Worm (Caenorhabditis elegans): ENCODE data around the gene Y51H4A.935.
"Not testable (repeated sequence)": the region's sequence is repeated elsewhere in the genome, so short reads cannot be mapped to it uniquely, and the experiment has no call there.

The Y51H4A.935 gene

DNA sequence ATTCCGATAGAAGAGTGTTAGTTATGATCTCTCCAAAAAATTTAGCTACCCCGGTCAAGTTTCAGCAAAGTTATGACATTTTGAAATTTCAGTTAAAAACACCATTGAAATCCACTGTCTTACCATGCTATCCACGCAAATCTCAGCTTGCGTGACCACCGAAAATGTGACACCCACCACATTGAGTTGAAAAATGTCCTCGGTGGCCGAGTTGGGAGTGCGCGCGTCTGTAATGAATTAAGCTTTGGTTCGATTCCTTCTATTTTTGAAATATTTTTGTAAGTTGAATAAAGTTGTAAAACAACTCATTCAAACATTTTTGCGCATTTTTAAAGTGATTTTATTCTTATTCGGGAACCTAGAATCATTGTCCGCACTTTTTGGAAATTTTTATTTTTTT, 24.9 kb downstream of the Y51H4A.935 start:
- not testable (repeated sequence) for TF ChIP-seq rpc-1 (optimal IDR thresholded peaks at IDR 0.05); snpc-4 (GFP tag; optimal IDR thresholded peaks at IDR 0.05)
- peak; percentile 50 for TF ChIP-seq rpc-1 (tag; optimal IDR thresholded peaks at IDR 0.05)
- TF ChIP-seq attf-6 (GFP tag; IDR thresholded peaks at IDR 0.05): peak; percentile 91
- TF ChIP-seq hmg-1.2 (GFP tag; IDR thresholded peaks at IDR 0.05): peak; percentile 54
- peak in 1 of 4 experiments; percentile 62 for TF ChIP-seq snpc-4 (tag; optimal IDR thresholded peaks at IDR 0.05)
- peak; percentile 12 for TF ChIP-seq him-1 (tag; optimal IDR thresholded peaks at IDR 0.05)
- peak; percentile 81 for TF ChIP-seq tbp1 (GFP tag; optimal IDR thresholded peaks at IDR 0.05)
- peak; percentile 55 for TF ChIP-seq B0261.1 (tag; optimal IDR thresholded peaks at IDR 0.05)
- TF ChIP-seq K11D2.4 (GFP tag; IDR thresholded peaks at IDR 0.05): 0 out of 2 replicates have a peak, but pooled peaks have one; percentile 24

DNA sequence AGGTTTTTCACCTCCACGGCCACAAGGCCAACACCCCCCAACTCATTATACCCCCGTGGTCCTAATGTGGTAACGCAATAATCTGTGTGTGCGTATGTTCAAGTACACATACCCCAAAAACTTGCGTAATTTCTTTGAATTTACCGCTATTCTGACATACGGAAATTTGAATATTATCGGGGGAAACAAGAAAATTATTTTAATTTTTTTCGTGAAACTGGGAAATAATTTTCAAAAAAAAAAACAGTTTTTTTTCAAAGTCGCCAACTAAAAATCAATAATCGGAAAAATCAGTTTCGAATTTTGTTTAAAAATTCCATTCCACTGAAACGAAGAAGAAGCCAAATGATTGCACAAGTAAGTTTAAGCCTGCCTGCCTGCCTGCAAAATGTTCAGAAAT, 26.1 kb downstream of the Y51H4A.935 start, which contains the start of gene Y51H4A.938:
Y51H4A.938 (plus strand) TSS at position 301 of the 400 bp plus-strand sequence.
- not testable (repeated sequence) for TF ChIP-seq tbp1 (GFP tag; optimal IDR thresholded peaks at IDR 0.05); B0019.2 (GFP tag; conservative IDR thresholded peaks at IDR 0.05); lin-40 (tag; optimal IDR thresholded peaks at IDR 0.05)

DNA sequence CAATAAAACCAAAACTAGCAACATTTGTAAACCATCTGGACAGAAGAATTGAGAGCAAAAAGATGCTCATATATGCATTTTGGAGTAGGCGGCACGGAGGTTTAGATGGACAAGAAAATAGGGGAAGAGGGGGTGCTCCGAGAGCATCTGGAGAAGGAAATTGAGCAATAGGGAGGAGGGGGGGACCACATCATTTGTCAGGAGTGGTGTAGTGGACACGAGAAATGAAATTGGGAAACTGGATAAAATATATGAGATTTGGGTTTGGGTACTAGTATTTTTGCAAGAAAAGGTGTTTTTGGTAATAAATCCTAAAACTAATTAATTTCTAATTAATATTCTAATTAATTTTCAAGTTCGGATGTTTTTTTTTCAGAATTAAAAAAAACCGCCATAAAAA, 29.9 kb downstream of the Y51H4A.935 start, which contains the start of gene Y51H4A.1:
Y51H4A.1 (minus strand) TSS at position 127 of the 400 bp plus-strand sequence.
- TF ChIP-seq Y95B8A.8 (GFP tag; IDR thresholded peaks at IDR 0.05) (no peak), dox-1 (GFP tag; IDR thresholded peaks at IDR 0.05) (no peak), lin-40 (tag; optimal IDR thresholded peaks at IDR 0.05) (no peak), ztf-6 (GFP tag; IDR thresholded peaks at IDR 0.05) (no peak), hsf-1 (GFP tag; IDR thresholded peaks at IDR 0.05) (no peak), lag-1 (GFP tag; IDR thresholded peaks at IDR 0.05) (no peak), F10E7.11 (tag; optimal IDR thresholded peaks at IDR 0.05) (no peak), F33H1.4 (GFP tag; IDR thresholded peaks at IDR 0.05) (no peak), F39B2.1 (GFP tag; IDR thresholded peaks at IDR 0.05) (no peak), atf-7 (tag; optimal IDR thresholded peaks at IDR 0.05) (no peak), madf-10 (tag; optimal IDR thresholded peaks at IDR 0.05) (no peak), nfya-2 (GFP tag; IDR thresholded peaks at IDR 0.05) (no peak), B0261.1 (tag; optimal IDR thresholded peaks at IDR 0.05) (no peak), snpc-1.1 (tag; optimal IDR thresholded peaks at IDR 0.05; ENCODE audit: insufficient read depth) (no peak), mel-28 (tag; optimal IDR thresholded peaks at IDR 0.05; ENCODE audit: borderline replicate concordance) (no peak)

DNA sequence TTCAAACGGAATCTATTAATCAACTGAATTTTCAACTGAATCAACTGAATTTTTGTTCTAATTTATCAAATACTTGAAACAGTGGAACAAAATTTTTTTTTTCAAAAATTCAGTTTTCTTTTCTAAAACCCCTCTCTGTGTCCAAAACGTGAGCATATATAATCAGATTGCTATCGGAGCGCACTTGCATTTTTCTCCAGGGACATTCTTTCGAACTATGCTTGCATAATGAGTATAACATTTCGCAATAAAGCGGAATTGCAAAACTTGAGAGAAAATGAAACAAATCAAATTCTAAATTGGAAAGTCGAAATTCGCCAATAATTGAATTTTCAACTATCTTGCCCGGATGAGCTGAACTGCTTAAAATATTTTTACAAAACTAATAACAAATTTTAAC, 31.0 kb downstream of the Y51H4A.935 start:
- TF ChIP-seq B0261.1 (tag; optimal IDR thresholded peaks at IDR 0.05) (no peak), aptf-2 (GFP tag; conservative IDR thresholded peaks at IDR 0.05) (no peak), cebp-1 (GFP tag; IDR thresholded peaks at IDR 0.05) (no peak), cebp-1 (tag; optimal IDR thresholded peaks at IDR 0.05) (no peak), pha-4 (tag; optimal IDR thresholded peaks at IDR 0.05) (no peak), athp-1 (tag; optimal IDR thresholded peaks at IDR 0.05) (no peak), sdz-38 (tag; optimal IDR thresholded peaks at IDR 0.05) (no peak), F52B5.7 (tag; optimal IDR thresholded peaks at IDR 0.05) (no peak), F22D6.2 (tag; optimal IDR thresholded peaks at IDR 0.05) (no peak), nhr-90 (tag; optimal IDR thresholded peaks at IDR 0.05) (no peak), let-526 (GFP tag; IDR thresholded peaks at IDR 0.05) (no peak), zim-3 (tag; optimal IDR thresholded peaks at IDR 0.05) (no peak), ceh-91 (GFP tag; IDR thresholded peaks at IDR 0.05) (no peak), cebp-2 (GFP tag; IDR thresholded peaks at IDR 0.05) (no peak), snpc-1.3 (tag; optimal IDR thresholded peaks at IDR 0.05; ENCODE audit: insufficient read depth) (no peak)

Measured in whole organism, young adult.